Worm (Caenorhabditis elegans) whole organism, young adult: ENCODE measurements around the gene ech-6.

Experiments
- D2030.7 ChIP-seq: fragments of 200-800 bp; sonication (Bioruptor generic); IDR thresholded peaks from 2 replicates; pipeline ENCODE4 v1.3.6; 2022; ENCODE audit warnings: missing genetic modification reagents, missing genetic modification characterization, missing compliant biosample characterization
- F33H1.4 ChIP-seq: fragments of 200-800 bp; sonication (Bioruptor generic); IDR thresholded peaks from 2 replicates; pipeline ENCODE4 v1.3.6; 2022; ENCODE audit warnings: missing genetic modification reagents, missing genetic modification characterization, missing compliant biosample characterization
- ccch-3 ChIP-seq: fragments of 200-800 bp; sonication (Bioruptor generic); optimal IDR thresholded peaks from 2 replicates; lab custom pipeline; 2018; ENCODE audit warnings: mild to moderate bottlenecking, missing genetic modification characterization, missing compliant biosample characterization
- dox-1 ChIP-seq: fragments of 200-800 bp; sonication (Bioruptor generic); IDR thresholded peaks from 2 replicates; pipeline ENCODE4 v1.3.6; 2022; ENCODE audit warnings: missing genetic modification reagents, missing genetic modification characterization, missing compliant biosample characterization
- dpl-1 ChIP-seq: fragments of 150-350 bp; optimal IDR thresholded peaks from 2 replicates; lab custom pipeline; 2014; ENCODE audit warnings: missing biosample characterization, missing genetic modification reagents, missing genetic modification characterization
- lin-35 ChIP-seq, 3 experiments: fragments of 150-350 bp in 2 of 3; sonication (generic microtip) in 1 of 3; optimal IDR thresholded peaks; 2 replicates each; lab custom pipeline; 2014 to 2018; ENCODE audit warnings: missing biosample characterization in 3 of 3, missing genetic modification characterization in 3 of 3, missing genetic modification reagents in 3 of 3
- nhr-179 ChIP-seq: sonication (generic microtip); optimal IDR thresholded peaks from 2 replicates; lab custom pipeline; 2016; ENCODE audit warnings: mild to moderate bottlenecking, missing genetic modification characterization, missing compliant biosample characterization
- rcor-1 ChIP-seq: fragments of 200-800 bp; sonication (Bioruptor generic); IDR thresholded peaks from 2 replicates; pipeline ENCODE4 v1.3.6; 2022; ENCODE audit warnings: missing genetic modification reagents, missing genetic modification characterization, missing compliant biosample characterization

ce11 chrIII:9748694-9749093 lies 4.0 kb downstream of the ech-6 start, which contains the start of gene T05G5.4:
- TF ChIP-seq dpl-1 (GFP tag; lab: Kevin White, UChicago) = no peak
- TF ChIP-seq dox-1 (GFP tag; lab: Robert Waterston, UW) = no peak
- no peak for TF ChIP-seq nhr-179 (tag; lab: Kevin White, UChicago)
- no peak for TF ChIP-seq lin-35 (GFP tag; optimal IDR thresholded peaks at IDR 0.05; lab: Kevin White, UChicago)
- TF ChIP-seq ccch-3 (GFP tag; lab: Kevin White, UChicago) = no peak
- TF ChIP-seq rcor-1 (GFP tag; lab: Robert Waterston, UW) = no peak
- TF ChIP-seq D2030.7 (GFP tag; lab: Robert Waterston, UW) = no peak
- no peak for TF ChIP-seq F33H1.4 (GFP tag; lab: Robert Waterston, UW)
